Worm (Caenorhabditis elegans): ENCODE results near the gene eif-2A.

The eif-2A gene

DNA sequence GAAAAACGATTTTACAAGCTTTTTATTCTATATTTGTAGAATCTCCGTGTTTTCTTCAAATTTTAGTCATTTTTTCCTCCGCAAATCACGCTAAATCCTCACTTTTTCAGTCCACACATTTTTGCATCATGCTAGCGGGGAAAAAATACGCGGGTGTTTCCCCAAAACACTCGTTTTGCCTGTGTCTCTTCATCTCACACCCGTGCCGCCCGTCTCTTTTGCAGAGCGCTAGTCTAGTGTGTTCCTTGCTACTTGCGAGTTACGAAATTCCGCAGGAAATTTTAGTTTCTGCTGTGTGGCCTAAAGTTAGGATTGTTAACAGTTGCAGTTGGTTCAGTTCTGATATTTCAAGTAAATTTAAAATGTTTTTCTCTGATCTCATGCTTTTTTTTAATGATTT lies 29.1 kb downstream of the eif-2A start:
- TF ChIP-seq die-1 (tag; optimal IDR thresholded peaks at IDR 0.05) (peak; percentile 8), B0336.3 (GFP tag; IDR thresholded peaks at IDR 0.05) (peak; percentile 46; the same call in 1 of the 2 replicates), sea-2 (GFP tag; IDR thresholded peaks at IDR 0.05) (0 out of 2 replicates have a peak, but pooled peaks have one; percentile 12), cebp-1 (GFP tag; IDR thresholded peaks at IDR 0.05) (peak; percentile 86), cebp-1 (tag; optimal IDR thresholded peaks at IDR 0.05) (peak; percentile 93), F52B5.7 (tag; optimal IDR thresholded peaks at IDR 0.05) (no peak), ztf-25 (GFP tag; IDR thresholded peaks at IDR 0.05) (no peak), dox-1 (GFP tag; IDR thresholded peaks at IDR 0.05) (0 out of 2 replicates have a peak, but pooled peaks have one; percentile 53), hmg-1.2 (GFP tag; IDR thresholded peaks at IDR 0.05) (peak; percentile 20; the same call in 1 of the 2 replicates), attf-5 (GFP tag; optimal IDR thresholded peaks at IDR 0.05) (peak; percentile 50), cebp-2 (GFP tag; IDR thresholded peaks at IDR 0.05) (0 out of 2 replicates have a peak, but pooled peaks have one; percentile 40), chd-7 (tag; optimal IDR thresholded peaks at IDR 0.05) (peak; percentile 10), nhr-80 (tag; optimal IDR thresholded peaks at IDR 0.05) (peak; percentile 62), repo-1 (tag; optimal IDR thresholded peaks at IDR 0.05) (peak; percentile 50), snpc-4 (GFP tag; optimal IDR thresholded peaks at IDR 0.05) (no peak), snpc-4 (tag; optimal IDR thresholded peaks at IDR 0.05) (no peak), nfyb-1 (GFP tag; IDR thresholded peaks at IDR 0.05) (peak; percentile 35; the same call in 1 of the 2 replicates)

ce11 chrII:10446300-10446699 lies 29.7 kb downstream of the eif-2A start:
- TF ChIP-seq egl-44 (GFP tag; IDR thresholded peaks at IDR 0.05) (no peak), nhr-80 (tag; optimal IDR thresholded peaks at IDR 0.05) (no peak), tlf-1 (GFP tag; optimal IDR thresholded peaks at IDR 0.05) (peak; percentile 11), F10E7.11 (tag; optimal IDR thresholded peaks at IDR 0.05) (no peak), hlh-12 (tag; optimal IDR thresholded peaks at IDR 0.05) (no peak), F52B5.7 (tag; optimal IDR thresholded peaks at IDR 0.05) (no peak), F23B12.7 (tag; optimal IDR thresholded peaks at IDR 0.05; ENCODE audit: insufficient read depth) (no peak), dpff-1 (tag; optimal IDR thresholded peaks at IDR 0.05) (no peak), dpl-1 (GFP tag; optimal IDR thresholded peaks at IDR 0.05) (no peak), athp-1 (tag; optimal IDR thresholded peaks at IDR 0.05) (no peak), aptf-2 (GFP tag; conservative IDR thresholded peaks at IDR 0.05) (no peak), snpc-1.1 (tag; optimal IDR thresholded peaks at IDR 0.05; ENCODE audit: insufficient read depth) (no peak), sea-2 (GFP tag; IDR thresholded peaks at IDR 0.05) (no peak), mel-28 (tag; optimal IDR thresholded peaks at IDR 0.05; ENCODE audit: borderline replicate concordance) (no peak), ztf-3 (GFP tag; optimal IDR thresholded peaks at IDR 0.05) (no peak), F49E8.2 (tag; optimal IDR thresholded peaks at IDR 0.05; ENCODE audit: insufficient read depth) (no peak), rcor-1 (GFP tag; IDR thresholded peaks at IDR 0.05) (no peak), hmg-1.2 (GFP tag; IDR thresholded peaks at IDR 0.05) (peak; percentile 15; the same call in 1 of the 2 replicates), sptf-2 (GFP tag; optimal IDR thresholded peaks at IDR 0.05) (no peak), B0035.1 (tag; optimal IDR thresholded peaks at IDR 0.05) (no peak), ceh-91 (GFP tag; IDR thresholded peaks at IDR 0.05) (no peak), madf-10 (tag; optimal IDR thresholded peaks at IDR 0.05) (peak; percentile 12), hsf-1 (GFP tag; IDR thresholded peaks at IDR 0.05) (no peak), nhr-179 (tag; optimal IDR thresholded peaks at IDR 0.05) (no peak), zfh-2 (GFP tag; conservative IDR thresholded peaks at IDR 0.05) (no peak), B0019.2 (GFP tag; conservative IDR thresholded peaks at IDR 0.05) (no peak), hlh-26 (GFP tag; conservative IDR thresholded peaks at IDR 0.05) (no peak), F33H1.4 (GFP tag; IDR thresholded peaks at IDR 0.05) (no peak), F37B4.10 (GFP tag; IDR thresholded peaks at IDR 0.05) (no peak), madf-8 (GFP tag; conservative IDR thresholded peaks at IDR 0.05) (no peak), F57A8.1 (GFP tag; optimal IDR thresholded peaks at IDR 0.05) (no peak), B0336.3 (GFP tag; IDR thresholded peaks at IDR 0.05) (no peak), him-1 (tag; optimal IDR thresholded peaks at IDR 0.05) (no peak), let-526 (GFP tag; IDR thresholded peaks at IDR 0.05) (0 out of 2 replicates have a peak, but pooled peaks have one; percentile 61), somi-1 (GFP tag; optimal IDR thresholded peaks at IDR 0.05) (peak; percentile 53), nhr-90 (tag; optimal IDR thresholded peaks at IDR 0.05) (no peak)
